Fruit fly (Drosophila melanogaster) whole organism, prepupa: ENCODE data around the gene CG10565.

Experiments used
- CG6276 ChIP-seq: fragments of 200-800 bp; sonication (Bioruptor generic); optimal IDR thresholded peaks from 2 replicates; lab custom pipeline; 2017; ENCODE audit warnings: missing biosample characterization, mild to moderate bottlenecking, missing genetic modification characterization
- CG6808 ChIP-seq: fragments of 200-800 bp; sonication (Bioruptor generic); optimal IDR thresholded peaks from 3 replicates; lab custom pipeline; 2017; ENCODE audit warnings: missing biosample characterization, missing genetic modification characterization, mild to moderate bottlenecking, moderate library complexity, missing genetic modification reagents
- Ets21C ChIP-seq: fragments of 200-800 bp; sonication (Bioruptor generic); optimal IDR thresholded peaks from 3 replicates; lab custom pipeline; 2016; ENCODE audit warnings: missing biosample characterization, missing genetic modification characterization
- Lpt ChIP-seq: fragments of 200-800 bp; sonication (Bioruptor generic); optimal IDR thresholded peaks from 3 replicates; lab custom pipeline; 2016; ENCODE audit warnings: missing biosample characterization, missing genetic modification characterization
- dac ChIP-seq: fragments of 200-800 bp; sonication (Bioruptor generic); optimal IDR thresholded peaks from 2 replicates; lab custom pipeline; 2017; ENCODE audit warnings: missing biosample characterization, mild to moderate bottlenecking, missing genetic modification characterization
- fd59A ChIP-seq: fragments of 200-800 bp; sonication (Bioruptor generic); optimal IDR thresholded peaks from 2 replicates; lab custom pipeline; 2017; ENCODE audit warnings: missing biosample characterization, mild to moderate bottlenecking, missing genetic modification characterization, missing genetic modification reagents
- ss ChIP-seq, 2 experiments: fragments of 200-800 bp; sonication (Bioruptor generic); optimal IDR thresholded peaks; 2 replicates in 1 of 2; 3 replicates in 1 of 2; lab custom pipeline; 2017 to 2018; ENCODE audit warnings: mild to moderate bottlenecking in 2 of 2, missing biosample characterization in 2 of 2, missing genetic modification characterization in 2 of 2, moderate library complexity in 1 of 2

DNA sequence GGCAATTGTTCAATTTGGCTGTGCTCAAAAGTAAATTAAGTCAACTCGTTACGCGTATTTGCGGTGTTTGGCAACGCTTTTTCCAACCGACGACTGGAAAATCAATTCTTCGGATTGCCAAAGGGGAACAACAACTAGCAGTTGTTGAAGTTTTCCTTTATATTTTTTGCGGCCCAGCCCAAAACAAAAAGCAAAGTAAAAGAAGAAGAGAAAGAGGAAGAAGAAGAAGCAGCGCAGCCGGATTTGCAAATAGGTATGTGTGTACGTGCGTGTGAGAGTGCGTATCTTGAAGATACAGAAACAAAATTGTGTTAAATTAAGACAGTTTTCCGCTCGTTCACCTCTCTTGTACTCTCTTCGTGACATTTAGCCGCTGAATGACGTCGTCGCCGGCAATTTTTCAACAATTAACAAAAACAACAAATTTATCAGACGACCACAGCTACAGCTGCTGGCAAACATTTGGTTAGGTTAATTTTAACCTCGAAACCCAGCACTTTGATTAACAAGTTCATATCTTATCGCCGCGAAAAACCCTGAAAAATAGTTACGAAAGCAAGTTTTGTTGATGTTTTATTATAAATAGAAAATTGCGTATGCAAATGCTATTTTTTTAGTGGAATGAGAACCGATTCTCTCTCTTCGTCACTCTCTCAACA lies 40.3 kb upstream of the CG10565 start:
- TF ChIP-seq Ets21C (no peak), Lpt (no peak), dac (GFP tag; lab: Kevin White, UChicago) (no peak), CG6808 (GFP tag; lab: Kevin White, UChicago) (peak; percentile 1), fd59A (GFP tag; lab: Kevin White, UChicago) (no peak), CG6276 (no peak), ss (GFP tag; optimal IDR thresholded peaks at IDR 0.05; lab: Kevin White, UChicago) (peak in 1 of 2 experiments; percentile 1)
